Worm (Caenorhabditis elegans): ENCODE measurements around the gene F55A11.7.

DNA sequence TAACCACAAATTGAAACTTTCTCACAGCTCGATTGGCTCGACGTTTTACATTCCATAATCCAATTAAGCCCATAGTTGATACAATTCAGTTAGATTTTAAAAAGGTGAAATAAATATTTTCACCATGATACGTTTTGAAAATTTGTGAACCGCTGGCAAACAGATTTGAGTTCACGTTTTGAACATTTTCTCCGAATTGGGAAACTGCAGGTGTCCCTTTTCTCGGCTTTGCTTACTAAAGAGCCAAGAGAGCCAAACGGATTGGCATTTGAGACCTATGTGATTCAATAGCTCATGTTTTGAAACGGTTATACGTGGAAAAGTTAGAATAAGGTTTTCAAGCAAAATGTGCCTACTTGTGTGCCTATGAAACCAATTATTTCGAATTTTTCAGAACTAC is 50.3 kb downstream of the F55A11.7 start, which contains the start of gene spe-42:
- TF ChIP-seq flt-1 (GFP tag; IDR thresholded peaks at IDR 0.05) (no peak), ama-1 (optimal IDR thresholded peaks at IDR 0.05) (no peak), ets-7 (tag; optimal IDR thresholded peaks at IDR 0.05) (no peak)
